Worm (Caenorhabditis elegans) whole organism, midembryonic: Measurements from ENCODE around the gene F16H6.10.

Experiments used
- T22C8.4 ChIP-seq: fragments of 200-800 bp; sonication (Bioruptor generic); IDR thresholded peaks from 2 replicates; pipeline ENCODE4 v1.3.6; 2022; ENCODE audit warnings: missing genetic modification characterization, missing compliant biosample characterization
- cog-1 ChIP-seq: sonication (generic microtip); optimal IDR thresholded peaks from 2 replicates; lab custom pipeline; 2016; ENCODE audit warnings: missing genetic modification characterization, missing compliant biosample characterization
- flt-1 ChIP-seq: fragments of 200-800 bp; sonication (Bioruptor generic); IDR thresholded peaks from 2 replicates; pipeline ENCODE4 v1.3.6; 2022; ENCODE audit warnings: missing genetic modification characterization, missing compliant biosample characterization
- med-1 ChIP-seq: sonication (generic microtip); optimal IDR thresholded peaks from 2 replicates; lab custom pipeline; 2017; ENCODE audit warnings: missing genetic modification characterization, mild to moderate bottlenecking, missing compliant biosample characterization, antibody characterized with exemption, missing genetic modification reagents; ENCODE audit not compliant: insufficient read depth
- tab-1 ChIP-seq: fragments of 200-800 bp; sonication (Bioruptor generic); IDR thresholded peaks from 2 replicates; pipeline ENCODE4 v1.3.6; 2022; ENCODE audit warnings: missing genetic modification characterization, missing compliant biosample characterization
- ztf-23 ChIP-seq: fragments of 200-800 bp; sonication (Bioruptor generic); IDR thresholded peaks from 2 replicates; pipeline ENCODE4 v1.3.6; 2022; ENCODE audit warnings: missing genetic modification reagents, missing genetic modification characterization, missing compliant biosample characterization
- ztf-29 ChIP-seq: fragments of 200-800 bp; sonication (Bioruptor generic); IDR thresholded peaks from 2 replicates; pipeline ENCODE4 v1.3.6; 2022; ENCODE audit warnings: missing genetic modification reagents, missing genetic modification characterization, missing compliant biosample characterization

- TF ChIP-seq med-1 (no peak), cog-1 (no peak), ztf-23 (GFP tag; lab: Robert Waterston, UW) (no peak), ztf-29 (GFP tag; lab: Robert Waterston, UW) (no peak), T22C8.4 (GFP tag; lab: Robert Waterston, UW) (no peak), flt-1 (GFP tag; lab: Robert Waterston, UW) (no peak), tab-1 (GFP tag; lab: Robert Waterston, UW) (no peak)
Observed at ce11 chrV:18224353-18224752, at the start of gene F16H6.10.
